Worm (Caenorhabditis elegans) whole organism, young adult: ENCODE results near the gene ZC416.2.

Experiments
- B0261.1 ChIP-seq: sonication (generic microtip); optimal IDR thresholded peaks from 2 replicates; lab custom pipeline; 2016; ENCODE audit warnings: mild to moderate bottlenecking, missing genetic modification characterization, moderate library complexity, missing compliant biosample characterization
- C06A6.2 ChIP-seq: fragments of 200-800 bp; sonication (Bioruptor generic); conservative IDR thresholded peaks from 2 replicates; pipeline ENCODE4 v1.3.6; 2022; ENCODE audit warnings: missing genetic modification characterization, missing compliant biosample characterization
- F22D6.2 ChIP-seq: sonication (generic microtip); optimal IDR thresholded peaks from 2 replicates; lab custom pipeline; 2016; ENCODE audit warnings: mild to moderate bottlenecking, missing genetic modification characterization, missing compliant biosample characterization
- F49E8.2 ChIP-seq: sonication (generic microtip); optimal IDR thresholded peaks from 3 replicates; lab custom pipeline; 2017; ENCODE audit warnings: missing genetic modification characterization, mild to moderate bottlenecking, missing compliant biosample characterization, antibody characterized with exemption, moderate library complexity; ENCODE audit not compliant: insufficient read depth
- F57C9.4 ChIP-seq: sonication (generic microtip); optimal IDR thresholded peaks from 2 replicates; lab custom pipeline; 2017; ENCODE audit warnings: mild to moderate bottlenecking, missing genetic modification characterization, missing compliant biosample characterization
- K12H6.12 ChIP-seq: fragments of 200-800 bp; sonication (Bioruptor generic); optimal IDR thresholded peaks from 2 replicates; lab custom pipeline; 2018; ENCODE audit warnings: mild to moderate bottlenecking, missing genetic modification characterization, missing compliant biosample characterization
- Y79H2A.3 ChIP-seq: fragments of 200-800 bp; sonication (Bioruptor generic); conservative IDR thresholded peaks from 2 replicates; pipeline ENCODE4 v1.3.6; 2022; ENCODE audit warnings: missing genetic modification reagents, missing genetic modification characterization, missing compliant biosample characterization
- bed-2 ChIP-seq: fragments of 200-800 bp; sonication (Bioruptor generic); IDR thresholded peaks from 2 replicates; pipeline ENCODE4 v1.3.6; 2022; ENCODE audit warnings: missing genetic modification reagents, missing genetic modification characterization, missing compliant biosample characterization
- dpl-1 ChIP-seq: fragments of 150-350 bp; optimal IDR thresholded peaks from 2 replicates; lab custom pipeline; 2014; ENCODE audit warnings: missing biosample characterization, missing genetic modification reagents, missing genetic modification characterization
- egl-18 ChIP-seq: fragments of 200-800 bp; sonication (Bioruptor generic); IDR thresholded peaks from 2 replicates; pipeline ENCODE4 v1.3.6; 2022; ENCODE audit warnings: missing genetic modification reagents, missing genetic modification characterization, missing compliant biosample characterization
- hlh-12 ChIP-seq: sonication (generic microtip); optimal IDR thresholded peaks from 2 replicates; lab custom pipeline; 2016; ENCODE audit warnings: missing genetic modification characterization, missing compliant biosample characterization
- lin-40 ChIP-seq: sonication (generic microtip); optimal IDR thresholded peaks from 2 replicates; lab custom pipeline; 2016; ENCODE audit warnings: missing genetic modification characterization, mild to moderate bottlenecking, missing compliant biosample characterization, missing genotype, missing genetic modification reagents
- rec-8 ChIP-seq, 2 experiments: sonication (generic microtip); optimal IDR thresholded peaks; 2 replicates each; lab custom pipeline; 2016; ENCODE audit warnings: mild to moderate bottlenecking in 2 of 2, missing genetic modification characterization in 2 of 2, missing genetic modification reagents in 2 of 2, missing genotype in 2 of 2, missing biosample characterization in 1 of 2, missing compliant biosample characterization in 1 of 2, moderate library complexity in 1 of 2
- ztf-3 ChIP-seq: fragments of 200-800 bp; sonication (Bioruptor generic); optimal IDR thresholded peaks from 2 replicates; lab custom pipeline; 2018; ENCODE audit warnings: mild to moderate bottlenecking, missing genetic modification characterization, missing compliant biosample characterization

DNA sequence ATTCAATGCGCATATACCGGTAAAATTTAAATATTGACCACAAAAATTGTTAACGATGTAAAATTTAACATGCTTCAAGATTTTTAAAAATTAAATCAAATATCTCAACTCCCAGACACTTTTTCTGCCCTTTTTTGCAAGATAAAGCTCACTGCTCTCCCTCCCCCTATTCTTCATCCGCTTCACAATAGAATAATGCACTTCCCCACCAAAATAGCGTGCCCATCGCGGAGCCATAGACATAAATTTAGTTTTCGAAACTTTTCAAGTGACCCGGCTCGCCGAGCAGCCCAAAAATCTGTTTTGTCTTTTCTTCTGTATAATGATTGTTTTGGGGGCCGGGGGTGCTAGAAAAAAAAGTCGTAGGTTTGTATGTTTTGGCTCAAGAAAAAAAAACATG, 34.4 kb downstream of the ZC416.2 start:
- TF ChIP-seq rec-8 (tag; optimal IDR thresholded peaks at IDR 0.05; lab: Kevin White, UChicago) (no peak), hlh-12 (no peak), bed-2 (no peak), F57C9.4 (tag; lab: Kevin White, UChicago) (no peak), F22D6.2 (tag; lab: Kevin White, UChicago) (no peak), dpl-1 (GFP tag; lab: Kevin White, UChicago) (no peak), lin-40 (tag; lab: Kevin White, UChicago) (no peak), Y79H2A.3 (GFP tag; lab: Robert Waterston, UW) (no peak), F49E8.2 (tag; lab: Kevin White, UChicago) (no peak), C06A6.2 (no peak), ztf-3 (GFP tag; lab: Kevin White, UChicago) (no peak), egl-18 (GFP tag; lab: Robert Waterston, UW) (no peak), K12H6.12 (tag; lab: Kevin White, UChicago) (no peak), B0261.1 (tag; lab: Kevin White, UChicago) (no peak)
